Fruit fly (Drosophila melanogaster): Measurements from ENCODE around the gene SAK.

- TF ChIP-seq h (optimal IDR thresholded peaks at IDR 0.05) (no peak), psq (optimal IDR thresholded peaks at IDR 0.05) (no peak), insv (optimal IDR thresholded peaks at IDR 0.05) (no peak), ttk (optimal IDR thresholded peaks at IDR 0.05) (no peak)
Measured at dm6 chr3L:21465261-21466112, 50.2 kb downstream of the SAK start.

Data from Kc167 (cell line).